Worm (Caenorhabditis elegans): ENCODE results near the gene F08D12.12.

Gene F08D12.12

ce11 chrII:2801764-2802163, 14.9 kb upstream of the F08D12.12 start:
- no peak for TF ChIP-seq nhr-90 (tag; optimal IDR thresholded peaks at IDR 0.05; ENCODE audit: poor library complexity)
- TF ChIP-seq fkh-10 (GFP tag; optimal IDR thresholded peaks at IDR 0.05), result no peak
- no peak for TF ChIP-seq nhr-76 (tag; optimal IDR thresholded peaks at IDR 0.05)

- TF ChIP-seq C34B4.2 (tag; optimal IDR thresholded peaks at IDR 0.05) (no peak), ces-1 (GFP tag; optimal IDR thresholded peaks at IDR 0.05) (no peak), nhr-11 (tag; optimal IDR thresholded peaks at IDR 0.05) (peak; percentile 86), irx-1 (tag; optimal IDR thresholded peaks at IDR 0.05) (peak; percentile 28), efl-1 (optimal IDR thresholded peaks at IDR 0.05) (peak; percentile 61 to 65), efl-1 (GFP tag; optimal IDR thresholded peaks at IDR 0.05 in 1 of 2) (peak; percentile 23 to 95), nhr-20 (tag; optimal IDR thresholded peaks at IDR 0.05) (peak; percentile 90), lin-15B (tag; optimal IDR thresholded peaks at IDR 0.05) (no peak), nhr-84 (tag; optimal IDR thresholded peaks at IDR 0.05) (no peak), lin-39 (tag; optimal IDR thresholded peaks at IDR 0.05) (peak; percentile 92), rnt-1 (tag; optimal IDR thresholded peaks at IDR 0.05) (peak; percentile 87), lin-14 (GFP tag; optimal IDR thresholded peaks at IDR 0.05) (peak; percentile 83), nhr-19 (GFP tag; conservative IDR thresholded peaks at IDR 0.05) (peak; percentile 85), nhr-28 (tag; optimal IDR thresholded peaks at IDR 0.05) (no peak), mep-1 (tag; optimal IDR thresholded peaks at IDR 0.05) (peak; percentile 52), skn-1 (tag; optimal IDR thresholded peaks at IDR 0.05) (peak; percentile 4), lir-3 (tag; optimal IDR thresholded peaks at IDR 0.05; ENCODE audit: poor library complexity) (no peak), lsy-2 (tag; optimal IDR thresholded peaks at IDR 0.05) (peak; percentile 69 to 74), lin-35 (GFP tag; optimal IDR thresholded peaks at IDR 0.05) (peak; percentile 6 to 69), dpl-1 (GFP tag; optimal IDR thresholded peaks at IDR 0.05) (peak; percentile 32 to 58 (median 34)), grh-1 (GFP tag; IDR thresholded peaks at IDR 0.05) (peak; percentile 71), pqm-1 (tag; optimal IDR thresholded peaks at IDR 0.05) (peak; percentile 18), lin-13 (GFP tag; optimal IDR thresholded peaks at IDR 0.05) (peak; percentile 26), mdl-1 (tag; optimal IDR thresholded peaks at IDR 0.05) (peak in 1 of 2 experiments; percentile 71), elt-2 (tag; optimal IDR thresholded peaks at IDR 0.05) (peak; percentile 95), blmp-1 (tag; optimal IDR thresholded peaks at IDR 0.05) (peak; percentile 69), ztf-4 (tag; optimal IDR thresholded peaks at IDR 0.05) (peak; percentile 40), Y116A8C.19 (tag; optimal IDR thresholded peaks at IDR 0.05; ENCODE audit: borderline replicate concordance) (no peak), swsn-7 (tag; optimal IDR thresholded peaks at IDR 0.05) (peak; percentile 66), mab-9 (GFP tag; IDR thresholded peaks at IDR 0.05) (no peak), snu-23 (GFP tag; optimal IDR thresholded peaks at IDR 0.05) (peak; percentile 83), zip-4 (GFP tag; optimal IDR thresholded peaks at IDR 0.05) (no peak), nhr-47 (tag; optimal IDR thresholded peaks at IDR 0.05) (peak; percentile 77), pag-3 (tag; optimal IDR thresholded peaks at IDR 0.05; ENCODE audit: borderline replicate concordance, insufficient read depth) (no peak), tbx-2 (tag; optimal IDR thresholded peaks at IDR 0.05) (peak; percentile 77), unc-98 (GFP tag; IDR thresholded peaks at IDR 0.05) (no peak), elt-3 (tag; optimal IDR thresholded peaks at IDR 0.05) (peak in 3 of 6 experiments; percentile 91 to 99 (median 91)), nhr-77 (tag; optimal IDR thresholded peaks at IDR 0.05) (peak; percentile 27), nhr-71 (tag; optimal IDR thresholded peaks at IDR 0.05) (peak; percentile 94), nhr-90 (tag; optimal IDR thresholded peaks at IDR 0.05; ENCODE audit: poor library complexity) (peak; percentile 87), xbp-1 (tag; optimal IDR thresholded peaks at IDR 0.05) (peak; percentile 50), F16B12.6 (tag; optimal IDR thresholded peaks at IDR 0.05) (no peak), nhr-237 (tag; optimal IDR thresholded peaks at IDR 0.05) (no peak), egl-27 (tag; optimal IDR thresholded peaks at IDR 0.05) (no peak), nhr-85 (tag) (peak; percentile 98), unc-130 (tag; optimal IDR thresholded peaks at IDR 0.05) (peak; percentile 48), C16A3.4 (tag; optimal IDR thresholded peaks at IDR 0.05) (peak; percentile 19), ama-1 (optimal IDR thresholded peaks at IDR 0.05) (peak; percentile 0)
These were observed 13.8 kb upstream of the F08D12.12 start, which contains the start of gene nhr-119 for ce11 chrII:2800550-2801233. TSS of gene nhr-119 (minus strand) at chrII:2800600.
